Worm (Caenorhabditis elegans) whole organism, L4 larva: ENCODE measurements around the gene F45D3.2.

Source experiments
- T20F7.1 ChIP-seq: fragments of 200-800 bp; sonication (Bioruptor generic); optimal IDR thresholded peaks from 2 replicates; lab custom pipeline; 2018; ENCODE audit warnings: mild to moderate bottlenecking, missing genetic modification characterization, missing compliant biosample characterization
- ZK546.5 ChIP-seq, 2 experiments: sonication (generic microtip); optimal IDR thresholded peaks; 2 replicates each; lab custom pipeline; 2017; ENCODE audit warnings: missing biosample characterization in 2 of 2, missing genetic modification characterization in 2 of 2
- ceh-62 ChIP-seq: sonication (generic microtip); optimal IDR thresholded peaks from 2 replicates; lab custom pipeline; 2017; ENCODE audit warnings: missing biosample characterization, missing genetic modification characterization
- egl-43 ChIP-seq: fragments of 200-800 bp; sonication (Bioruptor generic); IDR thresholded peaks from 2 replicates; pipeline ENCODE4 v1.3.6; 2022; ENCODE audit warnings: missing genetic modification reagents, missing genetic modification characterization, missing compliant biosample characterization
- fos-1 ChIP-seq: fragments of 150-350 bp; optimal IDR thresholded peaks from 2 replicates; lab custom pipeline; 2014; ENCODE audit warnings: missing biosample characterization, missing genetic modification characterization
- hlh-30 ChIP-seq: sonication (generic microtip); optimal IDR thresholded peaks from 2 replicates; lab custom pipeline; 2017; ENCODE audit warnings: antibody characterized with exemption, mild to moderate bottlenecking, missing genetic modification characterization, missing compliant biosample characterization; ENCODE audit not compliant: insufficient read depth
- lin-15B ChIP-seq: fragments of 150-350 bp; sonication (generic microtip); optimal IDR thresholded peaks from 3 replicates; lab custom pipeline; 2014; ENCODE audit warnings: missing biosample characterization, missing genetic modification characterization
- madf-9 ChIP-seq: fragments of 200-800 bp; sonication (Bioruptor generic); conservative IDR thresholded peaks from 2 replicates; pipeline ENCODE4 v1.3.6; 2022; ENCODE audit warnings: missing genetic modification reagents, missing genetic modification characterization, missing compliant biosample characterization
- mep-1 ChIP-seq: fragments of 150-350 bp; sonication (generic microtip); optimal IDR thresholded peaks from 3 replicates; lab custom pipeline; 2014; ENCODE audit warnings: missing biosample characterization, missing genetic modification characterization
- nhr-102 ChIP-seq: sonication (generic microtip); optimal IDR thresholded peaks from 2 replicates; lab custom pipeline; 2016; ENCODE audit warnings: mild to moderate bottlenecking, missing genetic modification characterization, moderate library complexity, missing compliant biosample characterization
- nhr-76 ChIP-seq: fragments of 150-350 bp; optimal IDR thresholded peaks from 2 replicates; lab custom pipeline; 2014; ENCODE audit warnings: missing biosample characterization, missing genetic modification characterization
- snpc-4 ChIP-seq: fragments of 150-350 bp; optimal IDR thresholded peaks from 2 replicates; lab custom pipeline; 2014; ENCODE audit warnings: missing biosample characterization, missing genetic modification characterization
- unc-62 ChIP-seq, 3 experiments: fragments of 150-350 bp in 1 of 3; sonication (generic microtip); optimal IDR thresholded peaks in 2 of 3; peaks in 1 of 3; 1 replicate in 1 of 3; 2 replicates in 2 of 3; lab custom pipeline; 2014 to 2017; ENCODE audit warnings: missing biosample characterization in 3 of 3, missing genetic modification characterization in 3 of 3, missing genetic modification reagents in 3 of 3, missing genotype in 1 of 3

ce11 chrV:12579299-12579698, 38.5 kb downstream of the F45D3.2 start, which contains the start of gene E02A10.3:
- TF ChIP-seq T20F7.1 (GFP tag; lab: Kevin White, UChicago) (no peak), hlh-30 (tag; lab: Kevin White, UChicago) (no peak), unc-62 (GFP tag; optimal IDR thresholded peaks at IDR 0.05 in 1 of 2; lab: Kevin White, UChicago) (no peak), unc-62 (tag; optimal IDR thresholded peaks at IDR 0.05; lab: Kevin White, UChicago) (no peak), snpc-4 (tag; lab: Kevin White, UChicago) (no peak), nhr-76 (no peak), lin-15B (no peak), mep-1 (tag; lab: Kevin White, UChicago) (no peak), egl-43 (GFP tag; lab: Robert Waterston, UW) (no peak), nhr-102 (tag; lab: Kevin White, UChicago) (no peak), fos-1 (tag; lab: Kevin White, UChicago) (no peak), ZK546.5 (tag; optimal IDR thresholded peaks at IDR 0.05; lab: Kevin White, UChicago) (no peak), madf-9 (GFP tag; lab: Robert Waterston, UW) (no peak), ceh-62 (tag; lab: Kevin White, UChicago) (no peak)
